Worm (Caenorhabditis elegans) whole organism, young adult: ENCODE data around the gene col-171.
A peak's percentile ranks its signal among the peaks of the same experiment; 100 is the strongest.

Experiments used
- B0035.1 ChIP-seq: sonication (generic microtip); optimal IDR thresholded peaks from 2 replicates; lab custom pipeline; 2016; ENCODE audit warnings: missing genetic modification characterization, mild to moderate bottlenecking, missing compliant biosample characterization, missing genotype, missing genetic modification reagents
- B0261.1 ChIP-seq: sonication (generic microtip); optimal IDR thresholded peaks from 2 replicates; lab custom pipeline; 2016; ENCODE audit warnings: mild to moderate bottlenecking, missing genetic modification characterization, moderate library complexity, missing compliant biosample characterization
- B0336.3 ChIP-seq: fragments of 200-800 bp; sonication (Bioruptor generic); IDR thresholded peaks from 2 replicates; pipeline ENCODE4 v1.3.6; 2022; ENCODE audit warnings: missing genetic modification characterization, missing compliant biosample characterization
- C06A6.2 ChIP-seq: fragments of 200-800 bp; sonication (Bioruptor generic); conservative IDR thresholded peaks from 2 replicates; pipeline ENCODE4 v1.3.6; 2022; ENCODE audit warnings: missing genetic modification characterization, missing compliant biosample characterization
- D2030.7 ChIP-seq: fragments of 200-800 bp; sonication (Bioruptor generic); IDR thresholded peaks from 2 replicates; pipeline ENCODE4 v1.3.6; 2022; ENCODE audit warnings: missing genetic modification reagents, missing genetic modification characterization, missing compliant biosample characterization
- F10E7.11 ChIP-seq: sonication (generic microtip); optimal IDR thresholded peaks from 2 replicates; lab custom pipeline; 2017; ENCODE audit warnings: mild to moderate bottlenecking, missing genetic modification characterization, moderate library complexity, missing compliant biosample characterization
- F23B12.7 ChIP-seq: sonication (generic microtip); optimal IDR thresholded peaks from 2 replicates; lab custom pipeline; 2017; ENCODE audit warnings: missing genetic modification characterization, mild to moderate bottlenecking, missing compliant biosample characterization, antibody characterized with exemption, moderate library complexity; ENCODE audit not compliant: insufficient read depth
- F39B2.1 ChIP-seq: fragments of 200-800 bp; sonication (Bioruptor generic); IDR thresholded peaks from 2 replicates; pipeline ENCODE4 v1.3.6; 2022; ENCODE audit warnings: missing genetic modification reagents, missing genetic modification characterization, missing compliant biosample characterization
- F55B11.4 ChIP-seq: sonication (generic microtip); optimal IDR thresholded peaks from 2 replicates; lab custom pipeline; 2016; ENCODE audit warnings: missing compliant biosample characterization, missing genetic modification characterization, borderline replicate concordance; ENCODE audit not compliant: insufficient read depth
- F57C9.4 ChIP-seq: sonication (generic microtip); optimal IDR thresholded peaks from 2 replicates; lab custom pipeline; 2017; ENCODE audit warnings: mild to moderate bottlenecking, missing genetic modification characterization, missing compliant biosample characterization
- T07F8.4 ChIP-seq: sonication (generic microtip); optimal IDR thresholded peaks from 2 replicates; lab custom pipeline; 2016; ENCODE audit warnings: mild to moderate bottlenecking, missing genetic modification characterization, moderate library complexity, missing compliant biosample characterization
- T26A5.8 ChIP-seq: sonication (generic microtip); optimal IDR thresholded peaks from 2 replicates; lab custom pipeline; 2016; ENCODE audit warnings: missing genetic modification characterization, missing compliant biosample characterization
- Y95B8A.8 ChIP-seq: fragments of 200-800 bp; sonication (Bioruptor generic); IDR thresholded peaks from 2 replicates; pipeline ENCODE4 v1.3.6; 2022; ENCODE audit warnings: missing genetic modification reagents, missing genetic modification characterization, missing compliant biosample characterization
- akir-1 ChIP-seq: fragments of 200-800 bp; sonication (Bioruptor generic); optimal IDR thresholded peaks from 2 replicates; lab custom pipeline; 2018; ENCODE audit warnings: mild to moderate bottlenecking, missing genetic modification characterization, moderate library complexity, missing compliant biosample characterization
- ama-1 ChIP-seq, 3 experiments: fragments of 150-350 bp in 1 of 3; sonication (generic microtip) in 2 of 3; optimal IDR thresholded peaks; 2 replicates each; lab custom pipeline; 2014 to 2018; ENCODE audit warnings: missing biosample characterization in 2 of 3, missing genetic modification characterization in 2 of 3, missing genetic modification reagents in 2 of 3
- aptf-3 ChIP-seq: fragments of 200-800 bp; sonication (Bioruptor generic); IDR thresholded peaks from 2 replicates; pipeline ENCODE4 v1.3.6; 2022; ENCODE audit warnings: missing genetic modification characterization, missing compliant biosample characterization
- ceh-100 ChIP-seq: fragments of 200-800 bp; sonication (Bioruptor generic); IDR thresholded peaks from 2 replicates; pipeline ENCODE4 v1.3.6; 2022; ENCODE audit warnings: missing genetic modification reagents, missing genetic modification characterization, missing compliant biosample characterization
- ceh-27 ChIP-seq: fragments of 200-800 bp; sonication (Bioruptor generic); optimal IDR thresholded peaks from 2 replicates; lab custom pipeline; 2018; ENCODE audit warnings: mild to moderate bottlenecking, missing genetic modification characterization, moderate library complexity, missing compliant biosample characterization
- ceh-40 ChIP-seq: fragments of 200-800 bp; sonication (Bioruptor generic); IDR thresholded peaks from 2 replicates; pipeline ENCODE4 v1.3.6; 2022; ENCODE audit warnings: missing genetic modification characterization, missing compliant biosample characterization
- ceh-58 ChIP-seq: fragments of 200-800 bp; sonication (Bioruptor generic); IDR thresholded peaks from 2 replicates; pipeline ENCODE4 v1.3.6; 2022; ENCODE audit warnings: missing genetic modification characterization, missing compliant biosample characterization
- die-1 ChIP-seq: sonication (generic microtip); optimal IDR thresholded peaks from 2 replicates; lab custom pipeline; 2016; ENCODE audit warnings: missing genotype, mild to moderate bottlenecking, missing genetic modification characterization, missing compliant biosample characterization
- dox-1 ChIP-seq: fragments of 200-800 bp; sonication (Bioruptor generic); IDR thresholded peaks from 2 replicates; pipeline ENCODE4 v1.3.6; 2022; ENCODE audit warnings: missing genetic modification reagents, missing genetic modification characterization, missing compliant biosample characterization
- dpff-1 ChIP-seq: sonication (generic microtip); optimal IDR thresholded peaks from 2 replicates; lab custom pipeline; 2017; ENCODE audit warnings: mild to moderate bottlenecking, missing genetic modification characterization, missing compliant biosample characterization
- efl-1 ChIP-seq: fragments of 150-350 bp; optimal IDR thresholded peaks from 2 replicates; lab custom pipeline; 2014; ENCODE audit warnings: missing biosample characterization, missing genetic modification reagents, missing genetic modification characterization
- egl-44 ChIP-seq: fragments of 200-800 bp; sonication (Bioruptor generic); IDR thresholded peaks from 2 replicates; pipeline ENCODE4 v1.3.6; 2022; ENCODE audit warnings: missing genetic modification reagents, missing genetic modification characterization, missing compliant biosample characterization
- ekl-4 ChIP-seq: fragments of 200-800 bp; sonication (Bioruptor generic); IDR thresholded peaks from 2 replicates; pipeline ENCODE4 v1.3.6; 2022; ENCODE audit warnings: missing genetic modification reagents, missing genetic modification characterization, missing compliant biosample characterization
- him-1 ChIP-seq: sonication (generic microtip); optimal IDR thresholded peaks from 2 replicates; lab custom pipeline; 2016; ENCODE audit warnings: missing genotype, missing genetic modification reagents, missing genetic modification characterization, missing compliant biosample characterization
- hmg-1.2 ChIP-seq: fragments of 200-800 bp; sonication (Bioruptor generic); IDR thresholded peaks from 2 replicates; pipeline ENCODE4 v1.3.6; 2022; ENCODE audit warnings: missing genetic modification reagents, missing genetic modification characterization, missing compliant biosample characterization
- lag-1 ChIP-seq: fragments of 200-800 bp; sonication (Bioruptor generic); IDR thresholded peaks from 2 replicates; pipeline ENCODE4 v1.3.6; 2022; ENCODE audit warnings: missing genetic modification reagents, missing genetic modification characterization, missing compliant biosample characterization
- mes-4 ChIP-seq: sonication (generic microtip); optimal IDR thresholded peaks from 2 replicates; lab custom pipeline; 2016; ENCODE audit warnings: missing genotype, missing genetic modification characterization, missing compliant biosample characterization
- nhr-120 ChIP-seq: fragments of 200-800 bp; sonication (Bioruptor generic); IDR thresholded peaks from 2 replicates; pipeline ENCODE4 v1.3.6; 2022; ENCODE audit warnings: missing genetic modification characterization, missing compliant biosample characterization
- nhr-179 ChIP-seq: sonication (generic microtip); optimal IDR thresholded peaks from 2 replicates; lab custom pipeline; 2016; ENCODE audit warnings: mild to moderate bottlenecking, missing genetic modification characterization, missing compliant biosample characterization
- nhr-80 ChIP-seq: sonication (generic microtip); optimal IDR thresholded peaks from 2 replicates; lab custom pipeline; 2016; ENCODE audit warnings: missing genetic modification characterization, missing compliant biosample characterization
- nhr-90 ChIP-seq: sonication (generic microtip); optimal IDR thresholded peaks from 2 replicates; lab custom pipeline; 2016; ENCODE audit warnings: missing genotype, mild to moderate bottlenecking, missing genetic modification characterization, missing compliant biosample characterization
- repo-1 ChIP-seq: sonication (generic microtip); optimal IDR thresholded peaks from 2 replicates; lab custom pipeline; 2017; ENCODE audit warnings: mild to moderate bottlenecking, missing genetic modification characterization, missing compliant biosample characterization
- rpc-1 ChIP-seq, 2 experiments: fragments of 150-350 bp in 1 of 2; sonication (generic microtip) in 1 of 2; optimal IDR thresholded peaks; 2 replicates each; lab custom pipeline; 2014 to 2018; ENCODE audit warnings: missing biosample characterization in 1 of 2, missing genetic modification characterization in 1 of 2, missing genetic modification reagents in 1 of 2, missing genotype in 1 of 2
- snpc-4 ChIP-seq, 5 experiments: fragments of 150-350 bp in 1 of 5; sonication (generic microtip) in 4 of 5; optimal IDR thresholded peaks; 2 replicates each; lab custom pipeline; 2014 to 2018; ENCODE audit warnings: missing genetic modification characterization in 5 of 5, missing biosample characterization in 3 of 5, antibody characterized with exemption in 2 of 5, mild to moderate bottlenecking in 2 of 5, missing compliant biosample characterization in 2 of 5, missing genotype in 2 of 5, moderate library complexity in 2 of 5, missing genetic modification reagents in 1 of 5
- somi-1 ChIP-seq: fragments of 200-800 bp; sonication (Bioruptor generic); optimal IDR thresholded peaks from 2 replicates; lab custom pipeline; 2018; ENCODE audit warnings: mild to moderate bottlenecking, missing genetic modification characterization, missing compliant biosample characterization
- tbp1 ChIP-seq: fragments of 200-800 bp; sonication (Bioruptor generic); optimal IDR thresholded peaks from 2 replicates; lab custom pipeline; 2018; ENCODE audit warnings: mild to moderate bottlenecking, missing genetic modification characterization, missing compliant biosample characterization
- tbx-9 ChIP-seq: sonication (generic microtip); optimal IDR thresholded peaks from 2 replicates; lab custom pipeline; 2016; ENCODE audit warnings: borderline replicate concordance, missing genetic modification characterization, inconsistent platforms, missing compliant biosample characterization
- zim-3 ChIP-seq: sonication (generic microtip); optimal IDR thresholded peaks from 2 replicates; lab custom pipeline; 2017; ENCODE audit warnings: mild to moderate bottlenecking, missing genetic modification characterization, moderate library complexity, missing compliant biosample characterization
- ztf-22 ChIP-seq: fragments of 200-800 bp; sonication (Bioruptor generic); optimal IDR thresholded peaks from 2 replicates; lab custom pipeline; 2018; ENCODE audit warnings: mild to moderate bottlenecking, missing genetic modification characterization, moderate library complexity, missing compliant biosample characterization
- ztf-25 ChIP-seq: fragments of 200-800 bp; sonication (Bioruptor generic); IDR thresholded peaks from 2 replicates; pipeline ENCODE4 v1.3.6; 2022; ENCODE audit warnings: missing genetic modification reagents, missing genetic modification characterization, missing compliant biosample characterization
- ztf-26 ChIP-seq: sonication (generic microtip); optimal IDR thresholded peaks from 2 replicates; lab custom pipeline; 2017; ENCODE audit warnings: missing genetic modification characterization, missing compliant biosample characterization
- ztf-3 ChIP-seq: fragments of 200-800 bp; sonication (Bioruptor generic); optimal IDR thresholded peaks from 2 replicates; lab custom pipeline; 2018; ENCODE audit warnings: mild to moderate bottlenecking, missing genetic modification characterization, missing compliant biosample characterization

The col-171 gene

DNA sequence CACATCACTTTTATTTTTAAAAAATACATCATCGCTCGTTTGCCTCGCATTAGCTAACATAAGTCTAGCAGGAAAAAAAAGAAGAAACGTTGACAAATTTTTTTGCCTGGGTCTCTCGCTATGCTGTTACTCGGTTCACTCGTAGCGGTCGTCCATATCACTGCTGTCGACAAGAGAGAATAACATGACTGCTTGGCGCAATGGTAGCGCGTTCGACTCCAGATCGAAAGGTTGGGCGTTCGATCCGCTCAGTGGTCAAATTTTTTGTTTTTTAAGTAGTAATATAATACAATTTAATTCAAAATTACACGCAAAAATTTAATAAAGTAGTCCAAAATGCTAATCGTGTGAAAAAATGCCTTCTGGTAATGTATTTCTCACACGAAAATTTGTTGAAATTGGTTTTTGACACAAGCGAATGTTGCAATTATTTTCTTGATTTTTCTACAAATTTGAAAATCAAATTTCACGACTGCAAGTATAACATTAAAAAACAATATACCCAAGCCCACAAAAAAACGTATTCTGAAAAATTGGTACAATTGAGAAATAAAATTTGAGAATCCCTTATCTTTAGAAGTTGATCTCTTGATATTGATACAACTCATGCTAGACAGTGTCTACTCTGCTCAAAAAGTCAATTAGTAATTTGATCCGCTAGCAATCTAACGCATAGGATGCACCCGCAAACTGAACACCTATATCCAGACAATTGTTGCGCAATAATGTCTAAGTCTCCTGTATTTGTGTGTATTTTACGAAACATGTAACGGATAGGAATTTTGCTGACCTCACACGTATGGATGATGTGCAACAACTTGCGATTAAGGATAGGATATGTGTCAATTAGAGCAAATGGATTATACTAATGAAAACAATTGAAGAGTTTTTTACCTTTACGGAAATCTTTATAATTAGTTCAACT is 37.4 kb downstream of the col-171 start (continued):
- TF ChIP-seq him-1: peak; percentile 93
- TF ChIP-seq ztf-25: 0 out of 2 replicates have a peak, but pooled peaks have one; percentile 55
- TF ChIP-seq F55B11.4 (tag; lab: Kevin White, UChicago): no peak
- TF ChIP-seq ekl-4 (GFP tag; lab: Robert Waterston, UW): 0 out of 2 replicates have a peak, but pooled peaks have one; percentile 27
- TF ChIP-seq aptf-3 (GFP tag; lab: Robert Waterston, UW): peak; percentile 75; the same call in 1 of the 2 replicates
- TF ChIP-seq D2030.7: peak; percentile 66
- no peak for TF ChIP-seq F57C9.4
- TF ChIP-seq akir-1 (GFP tag; lab: Kevin White, UChicago): peak; percentile 9
- TF ChIP-seq nhr-120: 0 out of 2 replicates have a peak, but pooled peaks have one; percentile 65
- peak; percentile 85 for TF ChIP-seq F23B12.7 (tag; lab: Kevin White, UChicago)
- peak; percentile 97 for TF ChIP-seq B0261.1 (tag; lab: Kevin White, UChicago)
- no peak for TF ChIP-seq lag-1
- peak; percentile 58 for TF ChIP-seq nhr-179
- peak; percentile 26 for TF ChIP-seq F10E7.11 (tag; lab: Kevin White, UChicago)
- peak; percentile 80 for TF ChIP-seq die-1 (tag; lab: Kevin White, UChicago)
- peak; percentile 32 for TF ChIP-seq ztf-22 (GFP tag; lab: Kevin White, UChicago)
- no peak for TF ChIP-seq B0336.3 (GFP tag; lab: Robert Waterston, UW)
- peak; percentile 72; the same call in 1 of the 2 replicates for TF ChIP-seq ceh-40 (GFP tag; lab: Robert Waterston, UW)
- TF ChIP-seq nhr-80 (tag; lab: Kevin White, UChicago): peak; percentile 13
- peak; percentile 97 for TF ChIP-seq tbp1 (GFP tag; lab: Kevin White, UChicago)
- TF ChIP-seq somi-1 (GFP tag; lab: Kevin White, UChicago): peak; percentile 58
- 0 out of 2 replicates have a peak, but pooled peaks have one; percentile 84 for TF ChIP-seq ceh-58 (GFP tag; lab: Robert Waterston, UW)
- TF ChIP-seq egl-44 (GFP tag; lab: Robert Waterston, UW): peak; percentile 78; the same call in 1 of the 2 replicates
- TF ChIP-seq zim-3 (tag; lab: Kevin White, UChicago): peak; percentile 69
- TF ChIP-seq ztf-26 (tag; lab: Kevin White, UChicago): peak; percentile 57
- no peak for TF ChIP-seq Y95B8A.8 (GFP tag; lab: Robert Waterston, UW)
- peak; percentile 62 for TF ChIP-seq B0035.1
- no peak; the same call in 1 of the 2 replicates for TF ChIP-seq dox-1 (GFP tag; lab: Robert Waterston, UW)
- peak; percentile 48 for TF ChIP-seq snpc-4 (GFP tag; optimal IDR thresholded peaks at IDR 0.05; lab: Kevin White, UChicago)
- peak in 3 of 4 experiments; percentile 7 to 71 (median 49) for TF ChIP-seq snpc-4 (tag; optimal IDR thresholded peaks at IDR 0.05; lab: Kevin White, UChicago)
- TF ChIP-seq ceh-27 (GFP tag; lab: Kevin White, UChicago): peak; percentile 47
- peak; percentile 85 for TF ChIP-seq hmg-1.2
- peak; percentile 66 for TF ChIP-seq T26A5.8
- peak; percentile 32 for TF ChIP-seq ztf-3 (GFP tag; lab: Kevin White, UChicago)
- TF ChIP-seq F39B2.1: no peak
- TF ChIP-seq C06A6.2 (GFP tag; lab: Robert Waterston, UW): no peak
- TF ChIP-seq nhr-90 (tag; lab: Kevin White, UChicago): peak; percentile 81
- TF ChIP-seq efl-1 (GFP tag; lab: Kevin White, UChicago): no peak
- peak; percentile 13 for TF ChIP-seq tbx-9 (tag; lab: Kevin White, UChicago)
- TF ChIP-seq rpc-1 (optimal IDR thresholded peaks at IDR 0.05; lab: Kevin White, UChicago): peak; percentile 89
- TF ChIP-seq rpc-1 (tag; optimal IDR thresholded peaks at IDR 0.05; lab: Kevin White, UChicago): peak; percentile 95
- no peak for TF ChIP-seq ama-1 (optimal IDR thresholded peaks at IDR 0.05; lab: Kevin White, UChicago)
- peak in 1 of 2 experiments; percentile 78 for TF ChIP-seq ama-1 (GFP tag; optimal IDR thresholded peaks at IDR 0.05; lab: Kevin White, UChicago)
- peak; percentile 61 for TF ChIP-seq T07F8.4 (tag; lab: Kevin White, UChicago)
- TF ChIP-seq repo-1 (tag; lab: Kevin White, UChicago): peak; percentile 56
- TF ChIP-seq dpff-1 (tag; lab: Kevin White, UChicago): no peak
- TF ChIP-seq ceh-100 (GFP tag; lab: Robert Waterston, UW): peak; percentile 21; the same call in 1 of the 2 replicates
- peak; percentile 59 for TF ChIP-seq mes-4
